Fruit fly (Drosophila melanogaster): ENCODE measurements around the gene Ugt35E1.

Ugt35E1 gene

dm6 chr3R:11115606-11116005 lies 50.3 kb downstream of the Ugt35E1 start, which contains the start of gene SdhCL:
TSS of gene SdhCL (minus strand) at chr3R:11115706.
- TF ChIP-seq rn (GFP tag; IDR thresholded peaks at IDR 0.05) = no peak
- no peak for TF ChIP-seq CG8159 (tag; optimal IDR thresholded peaks at IDR 0.05)
- no peak for TF ChIP-seq CG9948 (tag; optimal IDR thresholded peaks at IDR 0.05)
- no peak for TF ChIP-seq CG17806 (tag; optimal IDR thresholded peaks at IDR 0.05)
- TF ChIP-seq Snoo (tag; optimal IDR thresholded peaks at IDR 0.05) = no peak
- TF ChIP-seq Pif1A (GFP tag; optimal IDR thresholded peaks at IDR 0.05) = no peak
- TF ChIP-seq CG10348 (GFP tag; IDR thresholded peaks at IDR 0.05) = no peak
- no peak for TF ChIP-seq fd96Ca (GFP tag; IDR thresholded peaks at IDR 0.05)
